Worm (Caenorhabditis elegans): Measurements from ENCODE around the gene C17E7.12.

ce11 chrV:3886104-3886503 is 5.7 kb downstream of the C17E7.12 start, which contains the start of gene nhr-124:
- TF ChIP-seq egl-27 (tag; optimal IDR thresholded peaks at IDR 0.05) (no peak), zag-1 (tag; optimal IDR thresholded peaks at IDR 0.05) (no peak), nhr-12 (tag; optimal IDR thresholded peaks at IDR 0.05) (no peak), nhr-43 (tag; optimal IDR thresholded peaks at IDR 0.05; ENCODE audit: poor library complexity, severe bottlenecking) (no peak), pqm-1 (tag; optimal IDR thresholded peaks at IDR 0.05) (no peak), fos-1 (tag; optimal IDR thresholded peaks at IDR 0.05) (no peak), elt-2 (tag; optimal IDR thresholded peaks at IDR 0.05) (no peak), snpc-4 (tag; optimal IDR thresholded peaks at IDR 0.05) (no peak), nfya-1 (tag; optimal IDR thresholded peaks at IDR 0.05; ENCODE audit: insufficient read depth) (no peak), mdl-1 (tag; optimal IDR thresholded peaks at IDR 0.05) (no peak)

Data from whole organism, L3 larva.